Fruit fly (Drosophila melanogaster): ENCODE data around the gene CG6324.

CG6324 gene

DNA sequence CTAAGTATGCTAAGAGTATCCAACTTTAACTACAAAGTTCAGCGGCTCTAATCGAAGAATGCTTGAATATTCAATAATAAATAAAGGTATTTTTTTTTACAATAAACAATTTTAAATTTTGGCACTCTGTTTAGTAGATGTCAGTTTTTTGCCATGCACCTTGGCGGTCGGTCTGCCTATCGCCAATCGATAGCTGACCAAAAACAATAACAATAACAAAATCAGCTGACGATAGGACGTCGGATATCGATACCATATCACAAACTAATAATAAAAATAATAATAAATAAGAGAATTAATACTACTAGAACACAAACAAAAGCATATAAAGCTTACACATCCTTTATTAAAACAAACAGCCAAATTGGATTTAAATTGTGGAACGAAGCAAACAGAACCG, 10.8 kb downstream of the CG6324 start, which contains the start of gene Gmap (continued):
- TF ChIP-seq bbx (GFP tag; IDR thresholded peaks at IDR 0.05; ENCODE audit: partially characterized antibody) (peak; percentile 91), tna (GFP tag; IDR thresholded peaks at IDR 0.05; ENCODE audit: partially characterized antibody) (peak; percentile 96), gem (tag; optimal IDR thresholded peaks at IDR 0.05) (no peak), fd64A (GFP tag; optimal IDR thresholded peaks at IDR 0.05) (no peak), Mad (GFP tag; optimal IDR thresholded peaks at IDR 0.05) (no peak), BEAF-32 (GFP tag; optimal IDR thresholded peaks at IDR 0.05) (peak; percentile 64), CG10366 (GFP tag; IDR thresholded peaks at IDR 0.05) (no peak), CG6272 (GFP tag; IDR thresholded peaks at IDR 0.05) (no peak), gfzf (GFP tag; optimal IDR thresholded peaks at IDR 0.05) (no peak), CG13624 (GFP tag; optimal IDR thresholded peaks at IDR 0.05) (no peak), CG7963 (GFP tag; IDR thresholded peaks at IDR 0.05; ENCODE audit: partially characterized antibody) (peak; percentile 93), CG11398 (GFP tag; optimal IDR thresholded peaks at IDR 0.05) (no peak), CG14014 (GFP tag; IDR thresholded peaks at IDR 0.05) (no peak), hb (GFP tag; IDR thresholded peaks at IDR 0.05; ENCODE audit: partially characterized antibody) (peak; percentile 90), CG17361 (GFP tag; IDR thresholded peaks at IDR 0.05) (no peak), ATbp (GFP tag; optimal IDR thresholded peaks at IDR 0.05) (no peak), shn (GFP tag; optimal IDR thresholded peaks at IDR 0.05) (no peak), CG18619 (GFP tag; optimal IDR thresholded peaks at IDR 0.05) (no peak), CG18764 (GFP tag; optimal IDR thresholded peaks at IDR 0.05) (no peak), H2.0 (GFP tag; IDR thresholded peaks at IDR 0.05) (no peak), D19A (tag; optimal IDR thresholded peaks at IDR 0.05) (no peak), HmgZ (tag; optimal IDR thresholded peaks at IDR 0.05) (peak; percentile 33), CG3838 (GFP tag; optimal IDR thresholded peaks at IDR 0.05) (no peak), gce (GFP tag; IDR thresholded peaks at IDR 0.05) (no peak), CG8765 (GFP tag; IDR thresholded peaks at IDR 0.05) (no peak), kah (GFP tag; optimal IDR thresholded peaks at IDR 0.05) (no peak), CG34422 (GFP tag; IDR thresholded peaks at IDR 0.05) (no peak), Sry-δ (GFP tag; optimal IDR thresholded peaks at IDR 0.05) (peak; percentile 29), Fer3 (tag; optimal IDR thresholded peaks at IDR 0.05) (no peak), CG14710 (tag; optimal IDR thresholded peaks at IDR 0.05) (no peak), hth (optimal IDR thresholded peaks at IDR 0.05) (no peak), otp (GFP tag; IDR thresholded peaks at IDR 0.05) (no peak), Hr51 (GFP tag; optimal IDR thresholded peaks at IDR 0.05) (no peak), Dad (GFP tag; optimal IDR thresholded peaks at IDR 0.05) (no peak), CG17802 (tag; optimal IDR thresholded peaks at IDR 0.05) (no peak), nom (GFP tag; optimal IDR thresholded peaks at IDR 0.05) (no peak), CG15269 (tag; optimal IDR thresholded peaks at IDR 0.05) (no peak), Hsf (GFP tag; optimal IDR thresholded peaks at IDR 0.05) (no peak), sna (GFP tag; IDR thresholded peaks at IDR 0.05; ENCODE audit: partially characterized antibody) (peak; percentile 80), CG8924 (tag; optimal IDR thresholded peaks at IDR 0.05) (peak; percentile 9), CG10565 (GFP tag; optimal IDR thresholded peaks at IDR 0.05) (no peak), Ets97D (GFP tag; optimal IDR thresholded peaks at IDR 0.05) (no peak), Rfx (GFP tag; IDR thresholded peaks at IDR 0.05) (no peak), CG15514 (GFP tag; optimal IDR thresholded peaks at IDR 0.05) (peak; percentile 65), Myb (GFP tag; optimal IDR thresholded peaks at IDR 0.05) (peak; percentile 2), dimm (GFP tag; IDR thresholded peaks at IDR 0.05) (no peak), HLH3B (GFP tag; IDR thresholded peaks at IDR 0.05) (no peak), sob (GFP tag; IDR thresholded peaks at IDR 0.05) (no peak), mirr (GFP tag; optimal IDR thresholded peaks at IDR 0.05) (no peak), CG9609 (GFP tag; optimal IDR thresholded peaks at IDR 0.05) (no peak), CG11456 (GFP tag; IDR thresholded peaks at IDR 0.05) (no peak), org-1 (GFP tag; optimal IDR thresholded peaks at IDR 0.05) (no peak), CTCF (GFP tag; optimal IDR thresholded peaks at IDR 0.05) (no peak)
